Worm (Caenorhabditis elegans): ENCODE data around the gene sup-1.

The sup-1 gene

ce11 chrIII:11737527-11737926, at the start of gene sup-1:
Gene sup-1 (minus strand): TSS chrIII:11737627.
- TF ChIP-seq dsc-1 (tag; optimal IDR thresholded peaks at IDR 0.05) (no peak), nhr-84 (tag; optimal IDR thresholded peaks at IDR 0.05) (no peak), snpc-4 (tag; optimal IDR thresholded peaks at IDR 0.05) (no peak), nhr-47 (tag; optimal IDR thresholded peaks at IDR 0.05) (no peak), unc-98 (GFP tag; IDR thresholded peaks at IDR 0.05) (no peak), mab-9 (GFP tag; IDR thresholded peaks at IDR 0.05) (no peak), elt-2 (tag; optimal IDR thresholded peaks at IDR 0.05) (no peak), ces-1 (GFP tag; optimal IDR thresholded peaks at IDR 0.05) (no peak), nhr-76 (tag; optimal IDR thresholded peaks at IDR 0.05) (no peak), pag-3 (tag; optimal IDR thresholded peaks at IDR 0.05; ENCODE audit: borderline replicate concordance, insufficient read depth) (no peak)

- TF ChIP-seq ceh-8 (GFP tag; optimal IDR thresholded peaks at IDR 0.05) (no peak), skn-1 (tag; optimal IDR thresholded peaks at IDR 0.05) (no peak), xbp-1 (tag; optimal IDR thresholded peaks at IDR 0.05) (no peak), irx-1 (tag; optimal IDR thresholded peaks at IDR 0.05) (no peak), nhr-90 (tag; optimal IDR thresholded peaks at IDR 0.05; ENCODE audit: poor library complexity) (no peak), nhr-237 (tag; optimal IDR thresholded peaks at IDR 0.05) (no peak)
These were observed 48.5 kb upstream of the sup-1 start, which contains the start of gene tbx-38 for ce11 chrIII:11785961-11786360. Gene tbx-38 (minus strand): TSS chrIII:11786061.

ce11 chrIII:11781800-11782199, 44.4 kb upstream of the sup-1 start, which contains the start of gene srd-74:
Gene srd-74 (plus strand): TSS chrIII:11782100.
- TF ChIP-seq pqm-1 (tag; optimal IDR thresholded peaks at IDR 0.05): no peak
- TF ChIP-seq snu-23 (GFP tag; optimal IDR thresholded peaks at IDR 0.05): no peak
- no peak for TF ChIP-seq nhr-90 (tag; optimal IDR thresholded peaks at IDR 0.05; ENCODE audit: poor library complexity)
- TF ChIP-seq ceh-90 (tag; optimal IDR thresholded peaks at IDR 0.05): no peak
- no peak for TF ChIP-seq pax-3 (tag; optimal IDR thresholded peaks at IDR 0.05)
- TF ChIP-seq ces-1 (GFP tag; optimal IDR thresholded peaks at IDR 0.05): no peak
- TF ChIP-seq xbp-1 (tag; optimal IDR thresholded peaks at IDR 0.05): no peak
- TF ChIP-seq Y116A8C.19 (tag; optimal IDR thresholded peaks at IDR 0.05; ENCODE audit: borderline replicate concordance): no peak

- TF ChIP-seq efl-1 (optimal IDR thresholded peaks at IDR 0.05): no peak
- peak in 1 of 2 experiments; percentile 73 for TF ChIP-seq efl-1 (GFP tag; optimal IDR thresholded peaks at IDR 0.05 in 1 of 2)
- no peak for TF ChIP-seq pax-3 (tag; optimal IDR thresholded peaks at IDR 0.05)
- no peak for TF ChIP-seq nhr-84 (tag; optimal IDR thresholded peaks at IDR 0.05)
These were observed 42.8 kb upstream of the sup-1 start, which contains the start of gene C24H11.5 for ce11 chrIII:11780183-11780664. Gene C24H11.5 (plus strand): TSS chrIII:11780233.

- no peak for TF ChIP-seq pag-3 (tag; optimal IDR thresholded peaks at IDR 0.05; ENCODE audit: borderline replicate concordance, insufficient read depth)
- TF ChIP-seq snpc-4 (tag; optimal IDR thresholded peaks at IDR 0.05): no peak
- no peak for TF ChIP-seq unc-62 (GFP tag; optimal IDR thresholded peaks at IDR 0.05)
- TF ChIP-seq aly-2 (tag; optimal IDR thresholded peaks at IDR 0.05): no peak
- no peak for TF ChIP-seq lir-3 (tag; optimal IDR thresholded peaks at IDR 0.05; ENCODE audit: poor library complexity)
- TF ChIP-seq ztf-11 (tag; optimal IDR thresholded peaks at IDR 0.05): no peak
- no peak for TF ChIP-seq ces-1 (GFP tag; optimal IDR thresholded peaks at IDR 0.05)
- TF ChIP-seq lin-15B (tag; optimal IDR thresholded peaks at IDR 0.05): no peak
- TF ChIP-seq ceh-82 (tag; optimal IDR thresholded peaks at IDR 0.05): no peak
- TF ChIP-seq isw-1 (GFP tag; IDR thresholded peaks at IDR 0.05): no peak
- no peak for TF ChIP-seq ceh-90 (tag; optimal IDR thresholded peaks at IDR 0.05)
- no peak for TF ChIP-seq rnt-1 (tag; optimal IDR thresholded peaks at IDR 0.05)
- no peak for TF ChIP-seq fkh-8 (tag; optimal IDR thresholded peaks at IDR 0.05)
- no peak for TF ChIP-seq jun-1 (tag; optimal IDR thresholded peaks at IDR 0.05)
- TF ChIP-seq nhr-28 (tag; optimal IDR thresholded peaks at IDR 0.05): no peak
- no peak for TF ChIP-seq unc-98 (GFP tag; IDR thresholded peaks at IDR 0.05)
- no peak for TF ChIP-seq hlh-4 (tag; optimal IDR thresholded peaks at IDR 0.05)
- TF ChIP-seq C04F5.9 (tag; optimal IDR thresholded peaks at IDR 0.05): no peak
- TF ChIP-seq lin-13 (GFP tag; optimal IDR thresholded peaks at IDR 0.05): no peak
- no peak for TF ChIP-seq mef-2 (tag; optimal IDR thresholded peaks at IDR 0.05)
These were observed 39.9 kb upstream of the sup-1 start, which contains the start of gene mdt-21 for ce11 chrIII:11777321-11777720. Gene mdt-21 (plus strand): TSS chrIII:11777621.

Measured in whole organism, L1 larva.